Fruit fly (Drosophila melanogaster): ENCODE data around the gene Rh6.

The Rh6 gene

DNA sequence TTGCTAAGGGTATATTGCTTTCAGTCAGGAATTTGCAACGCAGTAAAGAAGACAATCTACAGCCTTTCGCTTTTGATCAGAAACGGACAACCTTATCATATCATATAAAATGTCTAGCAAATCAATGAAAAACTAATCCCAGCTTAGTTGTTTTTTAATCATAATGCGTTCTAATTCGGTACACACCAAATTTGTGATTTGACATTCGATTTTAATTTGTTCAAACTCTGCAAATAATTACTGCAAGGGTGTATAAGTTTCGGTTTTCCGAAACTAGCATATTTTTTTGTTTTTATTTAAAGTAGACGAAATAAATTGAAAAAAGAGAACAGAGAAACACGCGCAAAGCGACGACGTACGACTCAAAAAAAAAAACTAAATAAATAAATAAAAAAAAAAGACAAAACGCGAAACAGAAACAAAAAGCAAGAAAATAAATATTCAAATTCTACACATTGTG lies 10.2 kb upstream of the Rh6 start (continued):
- TF ChIP-seq vvl (GFP tag; IDR thresholded peaks at IDR 0.05) (peak; percentile 7; the same call in 1 of the 2 replicates), CG11456 (GFP tag; IDR thresholded peaks at IDR 0.05) (no peak), hbn (GFP tag; IDR thresholded peaks at IDR 0.05; ENCODE audit: partially characterized antibody) (no peak), chif (GFP tag; optimal IDR thresholded peaks at IDR 0.05) (peak; percentile 7 to 18), Hsf (GFP tag; optimal IDR thresholded peaks at IDR 0.05) (peak; percentile 50), Mrtf (GFP tag; IDR thresholded peaks at IDR 0.05) (0 out of 3 replicates have a peak, but pooled peaks have one; percentile 45), CG16863 (GFP tag; optimal IDR thresholded peaks at IDR 0.05) (peak; percentile 12), Oli (tag; optimal IDR thresholded peaks at IDR 0.05) (peak; percentile 50), hkb (optimal IDR thresholded peaks at IDR 0.05) (no peak), hkb (GFP tag; IDR thresholded peaks at IDR 0.05) (peak; percentile 34; the same call in 1 of the 2 replicates), Atf6 (GFP tag; IDR thresholded peaks at IDR 0.05) (peak; percentile 74), CG4404 (GFP tag; IDR thresholded peaks at IDR 0.05) (no peak), esg (GFP tag; conservative IDR thresholded peaks at IDR 0.05) (peak; percentile 33; the same call in 1 of the 2 replicates), ttk (GFP tag; IDR thresholded peaks at IDR 0.05) (peak; percentile 45), sd (tag; optimal IDR thresholded peaks at IDR 0.05) (peak; percentile 17), Abd-B (GFP tag; optimal IDR thresholded peaks at IDR 0.05) (peak; percentile 28), CG9876 (GFP tag; optimal IDR thresholded peaks at IDR 0.05) (peak; percentile 34), Sin3A (optimal IDR thresholded peaks at IDR 0.05) (no peak), Meics (GFP tag; optimal IDR thresholded peaks at IDR 0.05) (peak; percentile 63), cwo (GFP tag; optimal IDR thresholded peaks at IDR 0.05) (peak; percentile 9), CG4424 (GFP tag; optimal IDR thresholded peaks at IDR 0.05) (peak; percentile 43), crc (GFP tag; optimal IDR thresholded peaks at IDR 0.05) (peak; percentile 4), CG7556 (GFP tag; optimal IDR thresholded peaks at IDR 0.05) (peak; percentile 50), CG10979 (tag; optimal IDR thresholded peaks at IDR 0.05) (peak; percentile 29), B-H1 (GFP tag; IDR thresholded peaks at IDR 0.05) (0 out of 3 replicates have a peak, but pooled peaks have one; percentile 19), stc (GFP tag; IDR thresholded peaks at IDR 0.05) (no peak), CG7745 (tag; optimal IDR thresholded peaks at IDR 0.05) (no peak), Ptx1 (GFP tag; IDR thresholded peaks at IDR 0.05) (peak; percentile 50; the same call in 1 of the 2 replicates), mam (GFP tag; optimal IDR thresholded peaks at IDR 0.05) (peak; percentile 51), fd96Cb (tag; optimal IDR thresholded peaks at IDR 0.05) (peak; percentile 27), sob (GFP tag; IDR thresholded peaks at IDR 0.05) (peak; percentile 47; the same call in 1 of the 2 replicates), CG31224 (GFP tag; IDR thresholded peaks at IDR 0.05) (peak; percentile 9; the same call in 1 of the 2 replicates), CG9932 (GFP tag; IDR thresholded peaks at IDR 0.05) (peak; percentile 70), Hand (GFP tag; optimal IDR thresholded peaks at IDR 0.05) (no peak), Poxn (GFP tag; IDR thresholded peaks at IDR 0.05) (peak; percentile 5; the same call in 1 of the 2 replicates), CG6854 (GFP tag; optimal IDR thresholded peaks at IDR 0.05) (no peak), otp (GFP tag; IDR thresholded peaks at IDR 0.05) (no peak), slbo (GFP tag; IDR thresholded peaks at IDR 0.05) (peak; percentile 66), Oaz (GFP tag; IDR thresholded peaks at IDR 0.05) (peak; percentile 49; the same call in 1 of the 2 replicates), CG34224 (GFP tag; IDR thresholded peaks at IDR 0.05; ENCODE audit: partially characterized antibody) (no peak), rib (GFP tag; IDR thresholded peaks at IDR 0.05) (no peak), CG11695 (GFP tag; IDR thresholded peaks at IDR 0.05) (0 out of 3 replicates have a peak, but pooled peaks have one; percentile 27), Dek (tag; optimal IDR thresholded peaks at IDR 0.05) (peak; percentile 39), CG9609 (GFP tag; optimal IDR thresholded peaks at IDR 0.05) (peak; percentile 53), wor (GFP tag; IDR thresholded peaks at IDR 0.05) (no peak), Dip3 (GFP tag; optimal IDR thresholded peaks at IDR 0.05) (peak; percentile 76), CG14050 (GFP tag; IDR thresholded peaks at IDR 0.05) (no peak), tup (GFP tag; optimal IDR thresholded peaks at IDR 0.05) (no peak), CG2678 (tag; optimal IDR thresholded peaks at IDR 0.05) (peak; percentile 77), CG7987 (GFP tag; optimal IDR thresholded peaks at IDR 0.05) (no peak), tin (GFP tag; optimal IDR thresholded peaks at IDR 0.05) (peak; percentile 10)
